Worm (Caenorhabditis elegans) whole organism, young adult: ENCODE data around the gene acdh-8.

Source experiments
- B0035.1 ChIP-seq: sonication (generic microtip); optimal IDR thresholded peaks from 2 replicates; lab custom pipeline; 2016; ENCODE audit warnings: missing genetic modification characterization, mild to moderate bottlenecking, missing compliant biosample characterization, missing genotype, missing genetic modification reagents
- C06A6.2 ChIP-seq: fragments of 200-800 bp; sonication (Bioruptor generic); conservative IDR thresholded peaks from 2 replicates; pipeline ENCODE4 v1.3.6; 2022; ENCODE audit warnings: missing genetic modification characterization, missing compliant biosample characterization
- D2030.7 ChIP-seq: fragments of 200-800 bp; sonication (Bioruptor generic); IDR thresholded peaks from 2 replicates; pipeline ENCODE4 v1.3.6; 2022; ENCODE audit warnings: missing genetic modification reagents, missing genetic modification characterization, missing compliant biosample characterization
- F10E7.11 ChIP-seq: sonication (generic microtip); optimal IDR thresholded peaks from 2 replicates; lab custom pipeline; 2017; ENCODE audit warnings: mild to moderate bottlenecking, missing genetic modification characterization, moderate library complexity, missing compliant biosample characterization
- F37B4.10 ChIP-seq: fragments of 200-800 bp; sonication (Bioruptor generic); IDR thresholded peaks from 2 replicates; pipeline ENCODE4 v1.3.6; 2022; ENCODE audit warnings: missing genetic modification characterization, missing compliant biosample characterization
- F55B11.4 ChIP-seq: sonication (generic microtip); optimal IDR thresholded peaks from 2 replicates; lab custom pipeline; 2016; ENCODE audit warnings: missing compliant biosample characterization, missing genetic modification characterization, borderline replicate concordance; ENCODE audit not compliant: insufficient read depth
- K12H6.12 ChIP-seq: fragments of 200-800 bp; sonication (Bioruptor generic); optimal IDR thresholded peaks from 2 replicates; lab custom pipeline; 2018; ENCODE audit warnings: mild to moderate bottlenecking, missing genetic modification characterization, missing compliant biosample characterization
- Y56A3A.18 ChIP-seq: fragments of 200-800 bp; sonication (Bioruptor generic); IDR thresholded peaks from 2 replicates; pipeline ENCODE4 v1.3.6; 2022; ENCODE audit warnings: missing genetic modification reagents, missing genetic modification characterization, missing compliant biosample characterization
- Y79H2A.3 ChIP-seq: fragments of 200-800 bp; sonication (Bioruptor generic); conservative IDR thresholded peaks from 2 replicates; pipeline ENCODE4 v1.3.6; 2022; ENCODE audit warnings: missing genetic modification reagents, missing genetic modification characterization, missing compliant biosample characterization
- ZK185.1 ChIP-seq: sonication (generic microtip); optimal IDR thresholded peaks from 2 replicates; lab custom pipeline; 2016; ENCODE audit warnings: mild to moderate bottlenecking, missing genetic modification characterization, missing compliant biosample characterization; ENCODE audit not compliant: poor library complexity, severe bottlenecking
- ama-1 ChIP-seq, 3 experiments: fragments of 150-350 bp in 1 of 3; sonication (generic microtip) in 2 of 3; optimal IDR thresholded peaks; 2 replicates each; lab custom pipeline; 2014 to 2018; ENCODE audit warnings: missing biosample characterization in 2 of 3, missing genetic modification characterization in 2 of 3, missing genetic modification reagents in 2 of 3
- aptf-3 ChIP-seq: fragments of 200-800 bp; sonication (Bioruptor generic); IDR thresholded peaks from 2 replicates; pipeline ENCODE4 v1.3.6; 2022; ENCODE audit warnings: missing genetic modification characterization, missing compliant biosample characterization
- athp-1 ChIP-seq: sonication (generic microtip); optimal IDR thresholded peaks from 2 replicates; lab custom pipeline; 2017; ENCODE audit warnings: mild to moderate bottlenecking, missing genetic modification characterization, missing compliant biosample characterization
- attf-3 ChIP-seq: fragments of 200-800 bp; sonication (Bioruptor generic); conservative IDR thresholded peaks from 2 replicates; pipeline ENCODE4 v1.3.6; 2022; ENCODE audit warnings: missing genetic modification reagents, missing genetic modification characterization, missing compliant biosample characterization
- attf-6 ChIP-seq: fragments of 200-800 bp; sonication (Bioruptor generic); IDR thresholded peaks from 2 replicates; pipeline ENCODE4 v1.3.6; 2022; ENCODE audit warnings: missing genetic modification reagents, missing genetic modification characterization, missing compliant biosample characterization
- ccch-3 ChIP-seq: fragments of 200-800 bp; sonication (Bioruptor generic); optimal IDR thresholded peaks from 2 replicates; lab custom pipeline; 2018; ENCODE audit warnings: mild to moderate bottlenecking, missing genetic modification characterization, missing compliant biosample characterization
- dox-1 ChIP-seq: fragments of 200-800 bp; sonication (Bioruptor generic); IDR thresholded peaks from 2 replicates; pipeline ENCODE4 v1.3.6; 2022; ENCODE audit warnings: missing genetic modification reagents, missing genetic modification characterization, missing compliant biosample characterization
- dpff-1 ChIP-seq: sonication (generic microtip); optimal IDR thresholded peaks from 2 replicates; lab custom pipeline; 2017; ENCODE audit warnings: mild to moderate bottlenecking, missing genetic modification characterization, missing compliant biosample characterization
- ekl-4 ChIP-seq: fragments of 200-800 bp; sonication (Bioruptor generic); IDR thresholded peaks from 2 replicates; pipeline ENCODE4 v1.3.6; 2022; ENCODE audit warnings: missing genetic modification reagents, missing genetic modification characterization, missing compliant biosample characterization
- him-1 ChIP-seq: sonication (generic microtip); optimal IDR thresholded peaks from 2 replicates; lab custom pipeline; 2016; ENCODE audit warnings: missing genotype, missing genetic modification reagents, missing genetic modification characterization, missing compliant biosample characterization
- hlh-12 ChIP-seq: sonication (generic microtip); optimal IDR thresholded peaks from 2 replicates; lab custom pipeline; 2016; ENCODE audit warnings: missing genetic modification characterization, missing compliant biosample characterization
- hlh-26 ChIP-seq: fragments of 200-800 bp; sonication (Bioruptor generic); conservative IDR thresholded peaks from 2 replicates; pipeline ENCODE4 v1.3.6; 2022; ENCODE audit warnings: missing genetic modification reagents, missing genetic modification characterization, missing compliant biosample characterization
- hmg-1.2 ChIP-seq: fragments of 200-800 bp; sonication (Bioruptor generic); IDR thresholded peaks from 2 replicates; pipeline ENCODE4 v1.3.6; 2022; ENCODE audit warnings: missing genetic modification reagents, missing genetic modification characterization, missing compliant biosample characterization
- hrde-1 ChIP-seq: sonication (generic microtip); optimal IDR thresholded peaks from 2 replicates; lab custom pipeline; 2016; ENCODE audit warnings: missing genetic modification characterization, mild to moderate bottlenecking, missing compliant biosample characterization, moderate library complexity, missing genotype, missing genetic modification reagents, borderline replicate concordance
- hsf-1 ChIP-seq: fragments of 200-800 bp; sonication (Bioruptor generic); IDR thresholded peaks from 2 replicates; pipeline ENCODE4 v1.3.6; 2022; ENCODE audit warnings: missing genetic modification reagents, missing genetic modification characterization, missing compliant biosample characterization
- let-526 ChIP-seq: fragments of 200-800 bp; sonication (Bioruptor generic); IDR thresholded peaks from 2 replicates; pipeline ENCODE4 v1.3.6; 2022; ENCODE audit warnings: missing genetic modification reagents, missing genetic modification characterization, missing compliant biosample characterization
- lin-35 ChIP-seq, 3 experiments: fragments of 150-350 bp in 2 of 3; sonication (generic microtip) in 1 of 3; optimal IDR thresholded peaks; 2 replicates each; lab custom pipeline; 2014 to 2018; ENCODE audit warnings: missing biosample characterization in 3 of 3, missing genetic modification characterization in 3 of 3, missing genetic modification reagents in 3 of 3
- lin-40 ChIP-seq: sonication (generic microtip); optimal IDR thresholded peaks from 2 replicates; lab custom pipeline; 2016; ENCODE audit warnings: missing genetic modification characterization, mild to moderate bottlenecking, missing compliant biosample characterization, missing genotype, missing genetic modification reagents
- lir-1 ChIP-seq: fragments of 200-800 bp; sonication (Bioruptor generic); conservative IDR thresholded peaks from 2 replicates; pipeline ENCODE4 v1.3.6; 2022; ENCODE audit warnings: missing genetic modification reagents, missing genetic modification characterization, missing compliant biosample characterization
- madf-10 ChIP-seq: sonication (generic microtip); optimal IDR thresholded peaks from 2 replicates; lab custom pipeline; 2016; ENCODE audit warnings: mild to moderate bottlenecking, missing genetic modification characterization, missing compliant biosample characterization
- madf-6 ChIP-seq: fragments of 200-800 bp; sonication (Bioruptor generic); IDR thresholded peaks from 2 replicates; pipeline ENCODE4 v1.3.6; 2022; ENCODE audit warnings: missing genetic modification reagents, missing genetic modification characterization, missing compliant biosample characterization
- nfya-1 ChIP-seq: sonication (generic microtip); optimal IDR thresholded peaks from 2 replicates; lab custom pipeline; 2017; ENCODE audit warnings: antibody characterized with exemption, missing compliant biosample characterization, missing genetic modification characterization, borderline replicate concordance; ENCODE audit not compliant: insufficient read depth
- nfya-2 ChIP-seq: fragments of 200-800 bp; sonication (Bioruptor generic); IDR thresholded peaks from 2 replicates; pipeline ENCODE4 v1.3.6; 2022; ENCODE audit warnings: missing genetic modification reagents, missing genetic modification characterization, missing compliant biosample characterization
- nfyb-1 ChIP-seq: fragments of 200-800 bp; sonication (Bioruptor generic); IDR thresholded peaks from 2 replicates; pipeline ENCODE4 v1.3.6; 2022; ENCODE audit warnings: missing genetic modification reagents, missing genetic modification characterization, missing compliant biosample characterization
- nhr-80 ChIP-seq: sonication (generic microtip); optimal IDR thresholded peaks from 2 replicates; lab custom pipeline; 2016; ENCODE audit warnings: missing genetic modification characterization, missing compliant biosample characterization
- pha-4 ChIP-seq: fragments of 150-350 bp; sonication (generic microtip); optimal IDR thresholded peaks from 2 replicates; lab custom pipeline; 2014; ENCODE audit warnings: missing biosample characterization, missing genetic modification reagents, missing genetic modification characterization
- rec-8 ChIP-seq, 2 experiments: sonication (generic microtip); optimal IDR thresholded peaks; 2 replicates each; lab custom pipeline; 2016; ENCODE audit warnings: mild to moderate bottlenecking in 2 of 2, missing genetic modification characterization in 2 of 2, missing genetic modification reagents in 2 of 2, missing genotype in 2 of 2, missing biosample characterization in 1 of 2, missing compliant biosample characterization in 1 of 2, moderate library complexity in 1 of 2
- rpc-1 ChIP-seq, 2 experiments: fragments of 150-350 bp in 1 of 2; sonication (generic microtip) in 1 of 2; optimal IDR thresholded peaks; 2 replicates each; lab custom pipeline; 2014 to 2018; ENCODE audit warnings: missing biosample characterization in 1 of 2, missing genetic modification characterization in 1 of 2, missing genetic modification reagents in 1 of 2, missing genotype in 1 of 2
- sdz-38 ChIP-seq: sonication (generic microtip); optimal IDR thresholded peaks from 2 replicates; lab custom pipeline; 2016; ENCODE audit warnings: missing genotype, missing genetic modification characterization, missing compliant biosample characterization
- snpc-1.3 ChIP-seq: sonication (generic microtip); optimal IDR thresholded peaks from 2 replicates; lab custom pipeline; 2017; ENCODE audit warnings: missing genetic modification characterization, mild to moderate bottlenecking, missing compliant biosample characterization, antibody characterized with exemption, moderate library complexity, missing genotype, missing genetic modification reagents; ENCODE audit not compliant: insufficient read depth
- snpc-4 ChIP-seq, 5 experiments: fragments of 150-350 bp in 1 of 5; sonication (generic microtip) in 4 of 5; optimal IDR thresholded peaks; 2 replicates each; lab custom pipeline; 2014 to 2018; ENCODE audit warnings: missing genetic modification characterization in 5 of 5, missing biosample characterization in 3 of 5, antibody characterized with exemption in 2 of 5, mild to moderate bottlenecking in 2 of 5, missing compliant biosample characterization in 2 of 5, missing genotype in 2 of 5, moderate library complexity in 2 of 5, missing genetic modification reagents in 1 of 5
- xnd-1 ChIP-seq: sonication (generic microtip); optimal IDR thresholded peaks from 2 replicates; lab custom pipeline; 2016; ENCODE audit warnings: missing genotype, missing genetic modification reagents, missing genetic modification characterization, missing compliant biosample characterization
- zim-3 ChIP-seq: sonication (generic microtip); optimal IDR thresholded peaks from 2 replicates; lab custom pipeline; 2017; ENCODE audit warnings: mild to moderate bottlenecking, missing genetic modification characterization, moderate library complexity, missing compliant biosample characterization
- ztf-18 ChIP-seq: sonication (generic microtip); optimal IDR thresholded peaks from 2 replicates; lab custom pipeline; 2016; ENCODE audit warnings: missing genotype, mild to moderate bottlenecking, missing genetic modification characterization, missing compliant biosample characterization
- ztf-22 ChIP-seq: fragments of 200-800 bp; sonication (Bioruptor generic); optimal IDR thresholded peaks from 2 replicates; lab custom pipeline; 2018; ENCODE audit warnings: mild to moderate bottlenecking, missing genetic modification characterization, moderate library complexity, missing compliant biosample characterization
- ztf-28 ChIP-seq: fragments of 200-800 bp; sonication (Bioruptor generic); IDR thresholded peaks from 2 replicates; pipeline ENCODE4 v1.3.6; 2022; ENCODE audit warnings: missing genetic modification reagents, missing genetic modification characterization, missing compliant biosample characterization

acdh-8 gene

ce11 chrII:5844694-5845129 is 50.4 kb downstream of the acdh-8 start (continued):
- TF ChIP-seq F10E7.11: peak; percentile 88
- peak; percentile 100 for TF ChIP-seq attf-6 (GFP tag; lab: Robert Waterston, UW)
- peak; percentile 99 for TF ChIP-seq D2030.7 (GFP tag; lab: Robert Waterston, UW)
- peak; percentile 82 for TF ChIP-seq hsf-1 (GFP tag; lab: Robert Waterston, UW)
- TF ChIP-seq K12H6.12: peak; percentile 99
- peak; percentile 81 for TF ChIP-seq nhr-80
- peak; percentile 97 for TF ChIP-seq B0035.1 (tag; lab: Kevin White, UChicago)
- peak; percentile 95 for TF ChIP-seq zim-3
- TF ChIP-seq nfyb-1 (GFP tag; lab: Robert Waterston, UW): peak; percentile 99
- peak; percentile 88 for TF ChIP-seq ztf-18
- TF ChIP-seq F37B4.10 (GFP tag; lab: Robert Waterston, UW): peak; percentile 93; the same call in 1 of the 2 replicates
- TF ChIP-seq athp-1 (tag; lab: Kevin White, UChicago): peak; percentile 95
- peak; percentile 94 for TF ChIP-seq lir-1 (GFP tag; lab: Robert Waterston, UW)
- peak; percentile 99 for TF ChIP-seq dox-1 (GFP tag; lab: Robert Waterston, UW)
- peak; percentile 71 for TF ChIP-seq xnd-1 (tag; lab: Kevin White, UChicago)
- TF ChIP-seq ccch-3 (GFP tag; lab: Kevin White, UChicago): peak; percentile 31
- TF ChIP-seq hlh-26 (GFP tag; lab: Robert Waterston, UW): no peak
- TF ChIP-seq ztf-22: peak; percentile 98
- TF ChIP-seq C06A6.2 (GFP tag; lab: Robert Waterston, UW): peak; percentile 99
- peak; percentile 100 for TF ChIP-seq him-1 (tag; lab: Kevin White, UChicago)
- peak; percentile 2 for TF ChIP-seq hlh-12 (tag; lab: Kevin White, UChicago)
- TF ChIP-seq hmg-1.2 (GFP tag; lab: Robert Waterston, UW): peak; percentile 95
- TF ChIP-seq rec-8 (tag; optimal IDR thresholded peaks at IDR 0.05; lab: Kevin White, UChicago): peak; percentile 86 to 93
- TF ChIP-seq ztf-28: peak; percentile 94
- TF ChIP-seq madf-10 (tag; lab: Kevin White, UChicago): peak; percentile 97
- TF ChIP-seq lin-40 (tag; lab: Kevin White, UChicago): peak; percentile 99
- TF ChIP-seq aptf-3 (GFP tag; lab: Robert Waterston, UW): peak; percentile 81
- TF ChIP-seq ZK185.1 (tag; lab: Kevin White, UChicago): peak; percentile 98
- peak; percentile 76; the same call in 1 of the 2 replicates for TF ChIP-seq nfya-2 (GFP tag; lab: Robert Waterston, UW)
- peak; percentile 100 for TF ChIP-seq snpc-4 (GFP tag; optimal IDR thresholded peaks at IDR 0.05; lab: Kevin White, UChicago)
- peak; percentile 100 for TF ChIP-seq snpc-4 (tag; optimal IDR thresholded peaks at IDR 0.05; lab: Kevin White, UChicago)
- peak in 2 of 3 experiments; percentile 91 to 94 for TF ChIP-seq lin-35 (GFP tag; optimal IDR thresholded peaks at IDR 0.05; lab: Kevin White, UChicago)
- peak; percentile 81 for TF ChIP-seq dpff-1
- peak; percentile 100 for TF ChIP-seq ama-1 (optimal IDR thresholded peaks at IDR 0.05; lab: Kevin White, UChicago)
- peak; percentile 91 to 94 for TF ChIP-seq ama-1 (GFP tag; optimal IDR thresholded peaks at IDR 0.05; lab: Kevin White, UChicago)
- no peak for TF ChIP-seq nfya-1 (tag; lab: Kevin White, UChicago)
- TF ChIP-seq rpc-1 (optimal IDR thresholded peaks at IDR 0.05; lab: Kevin White, UChicago): peak; percentile 21
- TF ChIP-seq rpc-1 (tag; optimal IDR thresholded peaks at IDR 0.05; lab: Kevin White, UChicago): peak; percentile 29
- peak; percentile 96 for TF ChIP-seq snpc-1.3 (tag; lab: Kevin White, UChicago)
- peak; percentile 84 for TF ChIP-seq attf-3 (GFP tag; lab: Robert Waterston, UW)
- peak; percentile 97 for TF ChIP-seq let-526 (GFP tag; lab: Robert Waterston, UW)
- TF ChIP-seq madf-6 (GFP tag; lab: Robert Waterston, UW): peak; percentile 94
- peak; percentile 94 for TF ChIP-seq hrde-1 (tag; lab: Kevin White, UChicago)
- TF ChIP-seq Y79H2A.3 (GFP tag; lab: Robert Waterston, UW): peak; percentile 94
- peak; percentile 99 for TF ChIP-seq ekl-4 (GFP tag; lab: Robert Waterston, UW)
- no peak for TF ChIP-seq F55B11.4 (tag; lab: Kevin White, UChicago)
- TF ChIP-seq pha-4 (tag; lab: Kevin White, UChicago): peak; percentile 99
- peak; percentile 98 for TF ChIP-seq Y56A3A.18 (GFP tag; lab: Robert Waterston, UW)
- TF ChIP-seq sdz-38 (tag; lab: Kevin White, UChicago): peak; percentile 59
